Fruit fly (Drosophila melanogaster) whole organism, wandering third instar larva: ENCODE measurements around the gene Sym.

ENCODE experiments used
- Dfd ChIP-seq: fragments of >200 bp; optimal IDR thresholded peaks from 2 replicates; lab custom pipeline; 2017; ENCODE audit warnings: missing biosample characterization, missing genetic modification characterization
- Dif ChIP-seq: fragments of 200-275, 200-300 bp; sonication (Bioruptor generic); optimal IDR thresholded peaks from 2 replicates; lab custom pipeline; 2018; ENCODE audit warnings: missing biosample characterization, missing genetic modification characterization; ENCODE audit not compliant: partially characterized antibody
- Hr83 ChIP-seq: fragments of 200-300 bp; sonication (Bioruptor generic); optimal IDR thresholded peaks from 2 replicates; lab custom pipeline; 2016; ENCODE audit warnings: missing biosample characterization, mild to moderate bottlenecking, missing genetic modification characterization, moderate library complexity; ENCODE audit not compliant: poor library complexity, severe bottlenecking
- N ChIP-seq: fragments of >200 bp; optimal IDR thresholded peaks from 2 replicates; lab custom pipeline; 2018; ENCODE audit warnings: missing biosample characterization, missing external identifiers, missing genetic modification characterization
- h ChIP-seq: fragments of 200-800 bp; sonication (Bioruptor generic); optimal IDR thresholded peaks from 3 replicates; lab custom pipeline; 2016; ENCODE audit warnings: missing biosample characterization, mild to moderate bottlenecking, missing genetic modification characterization
- psq ChIP-seq: fragments of 200-800 bp; sonication (Bioruptor generic); optimal IDR thresholded peaks from 3 replicates; lab custom pipeline; 2017; ENCODE audit warnings: missing biosample characterization, mild to moderate bottlenecking, missing genetic modification characterization, moderate library complexity
- sage ChIP-seq: fragments of 200-800 bp; sonication (Bioruptor generic); optimal IDR thresholded peaks from 2 replicates; lab custom pipeline; 2016; ENCODE audit warnings: missing biosample characterization, mild to moderate bottlenecking, missing genetic modification characterization

- TF ChIP-seq Hr83 (GFP tag; lab: Kevin White, UChicago) (no peak), N (GFP tag; lab: Kevin White, UChicago) (no peak), psq (no peak), Dfd (GFP tag; lab: Kevin White, UChicago) (no peak), Dif (GFP tag; lab: Kevin White, UChicago) (no peak), sage (GFP tag; lab: Kevin White, UChicago) (no peak), h (GFP tag; lab: Kevin White, UChicago) (no peak)
Observed at dm6 chr3R:5723122-5723521, 19.2 kb downstream of the Sym start.
